Worm (Caenorhabditis elegans) whole organism, young adult: Measurements from ENCODE around the gene npp-3.
A peak's percentile ranks its signal among the peaks of the same experiment; 100 is the strongest.

Experiments used
- B0035.1 ChIP-seq: sonication (generic microtip); optimal IDR thresholded peaks from 2 replicates; lab custom pipeline; 2016; ENCODE audit warnings: missing genetic modification characterization, mild to moderate bottlenecking, missing compliant biosample characterization, missing genotype, missing genetic modification reagents
- F37B4.10 ChIP-seq: fragments of 200-800 bp; sonication (Bioruptor generic); IDR thresholded peaks from 2 replicates; pipeline ENCODE4 v1.3.6; 2022; ENCODE audit warnings: missing genetic modification characterization, missing compliant biosample characterization
- F57C9.4 ChIP-seq: sonication (generic microtip); optimal IDR thresholded peaks from 2 replicates; lab custom pipeline; 2017; ENCODE audit warnings: mild to moderate bottlenecking, missing genetic modification characterization, missing compliant biosample characterization
- Y53G8AR.9 ChIP-seq: fragments of 200-800 bp; sonication (Bioruptor generic); conservative IDR thresholded peaks from 2 replicates; pipeline ENCODE4 v1.3.6; 2022; ENCODE audit warnings: missing genetic modification reagents, missing genetic modification characterization, missing compliant biosample characterization
- Y67H2A.10 ChIP-seq: fragments of 200-800 bp; sonication (Bioruptor generic); conservative IDR thresholded peaks from 2 replicates; pipeline ENCODE4 v1.3.6; 2022; ENCODE audit warnings: missing genetic modification reagents, missing genetic modification characterization, missing compliant biosample characterization
- akir-1 ChIP-seq: fragments of 200-800 bp; sonication (Bioruptor generic); optimal IDR thresholded peaks from 2 replicates; lab custom pipeline; 2018; ENCODE audit warnings: mild to moderate bottlenecking, missing genetic modification characterization, moderate library complexity, missing compliant biosample characterization
- cebp-1 ChIP-seq, 2 experiments: fragments of 200-800 bp in 1 of 2; sonication (Bioruptor generic) in 1 of 2; sonication (generic microtip) in 1 of 2; IDR thresholded peaks in 1 of 2; optimal IDR thresholded peaks in 1 of 2; 2 replicates each; pipeline versions ENCODE4 v1.3.6 to Lab custom; 2017 to 2022; ENCODE audit warnings: missing compliant biosample characterization in 2 of 2, missing genetic modification characterization in 2 of 2, mild to moderate bottlenecking in 1 of 2, missing genetic modification reagents in 1 of 2, moderate library complexity in 1 of 2
- ceh-100 ChIP-seq: fragments of 200-800 bp; sonication (Bioruptor generic); IDR thresholded peaks from 2 replicates; pipeline ENCODE4 v1.3.6; 2022; ENCODE audit warnings: missing genetic modification reagents, missing genetic modification characterization, missing compliant biosample characterization
- ceh-58 ChIP-seq: fragments of 200-800 bp; sonication (Bioruptor generic); IDR thresholded peaks from 2 replicates; pipeline ENCODE4 v1.3.6; 2022; ENCODE audit warnings: missing genetic modification characterization, missing compliant biosample characterization
- dpff-1 ChIP-seq: sonication (generic microtip); optimal IDR thresholded peaks from 2 replicates; lab custom pipeline; 2017; ENCODE audit warnings: mild to moderate bottlenecking, missing genetic modification characterization, missing compliant biosample characterization
- dpl-1 ChIP-seq: fragments of 150-350 bp; optimal IDR thresholded peaks from 2 replicates; lab custom pipeline; 2014; ENCODE audit warnings: missing biosample characterization, missing genetic modification reagents, missing genetic modification characterization
- egl-18 ChIP-seq: fragments of 200-800 bp; sonication (Bioruptor generic); IDR thresholded peaks from 2 replicates; pipeline ENCODE4 v1.3.6; 2022; ENCODE audit warnings: missing genetic modification reagents, missing genetic modification characterization, missing compliant biosample characterization
- egrh-3 ChIP-seq: fragments of 200-800 bp; sonication (Bioruptor generic); IDR thresholded peaks from 2 replicates; pipeline ENCODE4 v1.3.6; 2022; ENCODE audit warnings: missing genetic modification reagents, missing genetic modification characterization, missing compliant biosample characterization
- ekl-4 ChIP-seq: fragments of 200-800 bp; sonication (Bioruptor generic); IDR thresholded peaks from 2 replicates; pipeline ENCODE4 v1.3.6; 2022; ENCODE audit warnings: missing genetic modification reagents, missing genetic modification characterization, missing compliant biosample characterization
- fkh-3 ChIP-seq: sonication (generic microtip); optimal IDR thresholded peaks from 2 replicates; lab custom pipeline; 2016; ENCODE audit warnings: mild to moderate bottlenecking, missing genetic modification characterization, missing compliant biosample characterization
- gei-17 ChIP-seq: fragments of 200-800 bp; sonication (Bioruptor generic); optimal IDR thresholded peaks from 2 replicates; lab custom pipeline; 2018; ENCODE audit warnings: mild to moderate bottlenecking, missing genetic modification characterization, missing compliant biosample characterization
- hlh-12 ChIP-seq: sonication (generic microtip); optimal IDR thresholded peaks from 2 replicates; lab custom pipeline; 2016; ENCODE audit warnings: missing genetic modification characterization, missing compliant biosample characterization
- hmg-1.2 ChIP-seq: fragments of 200-800 bp; sonication (Bioruptor generic); IDR thresholded peaks from 2 replicates; pipeline ENCODE4 v1.3.6; 2022; ENCODE audit warnings: missing genetic modification reagents, missing genetic modification characterization, missing compliant biosample characterization
- let-526 ChIP-seq: fragments of 200-800 bp; sonication (Bioruptor generic); IDR thresholded peaks from 2 replicates; pipeline ENCODE4 v1.3.6; 2022; ENCODE audit warnings: missing genetic modification reagents, missing genetic modification characterization, missing compliant biosample characterization
- lin-35 ChIP-seq, 3 experiments: fragments of 150-350 bp in 2 of 3; sonication (generic microtip) in 1 of 3; optimal IDR thresholded peaks; 2 replicates each; lab custom pipeline; 2014 to 2018; ENCODE audit warnings: missing biosample characterization in 3 of 3, missing genetic modification characterization in 3 of 3, missing genetic modification reagents in 3 of 3
- lin-54 ChIP-seq: fragments of 200-800 bp; sonication (Bioruptor generic); optimal IDR thresholded peaks from 2 replicates; lab custom pipeline; 2018; ENCODE audit warnings: mild to moderate bottlenecking, missing genetic modification characterization, missing compliant biosample characterization
- lsl-1 ChIP-seq: fragments of 200-800 bp; sonication (Bioruptor generic); optimal IDR thresholded peaks from 2 replicates; lab custom pipeline; 2018; ENCODE audit warnings: mild to moderate bottlenecking, missing genetic modification characterization, moderate library complexity, missing compliant biosample characterization
- lsy-27 ChIP-seq: sonication (generic microtip); optimal IDR thresholded peaks from 2 replicates; lab custom pipeline; 2017; ENCODE audit warnings: missing genetic modification characterization, mild to moderate bottlenecking, missing compliant biosample characterization, antibody characterized with exemption, missing genotype, borderline replicate concordance; ENCODE audit not compliant: insufficient read depth
- madf-3 ChIP-seq: fragments of 200-800 bp; sonication (Bioruptor generic); IDR thresholded peaks from 2 replicates; pipeline ENCODE4 v1.3.6; 2022; ENCODE audit warnings: missing genetic modification reagents, missing genetic modification characterization, missing compliant biosample characterization
- madf-6 ChIP-seq: fragments of 200-800 bp; sonication (Bioruptor generic); IDR thresholded peaks from 2 replicates; pipeline ENCODE4 v1.3.6; 2022; ENCODE audit warnings: missing genetic modification reagents, missing genetic modification characterization, missing compliant biosample characterization
- nfya-1 ChIP-seq: sonication (generic microtip); optimal IDR thresholded peaks from 2 replicates; lab custom pipeline; 2017; ENCODE audit warnings: antibody characterized with exemption, missing compliant biosample characterization, missing genetic modification characterization, borderline replicate concordance; ENCODE audit not compliant: insufficient read depth
- nfyb-1 ChIP-seq: fragments of 200-800 bp; sonication (Bioruptor generic); IDR thresholded peaks from 2 replicates; pipeline ENCODE4 v1.3.6; 2022; ENCODE audit warnings: missing genetic modification reagents, missing genetic modification characterization, missing compliant biosample characterization
- nhr-120 ChIP-seq: fragments of 200-800 bp; sonication (Bioruptor generic); IDR thresholded peaks from 2 replicates; pipeline ENCODE4 v1.3.6; 2022; ENCODE audit warnings: missing genetic modification characterization, missing compliant biosample characterization
- nhr-80 ChIP-seq: sonication (generic microtip); optimal IDR thresholded peaks from 2 replicates; lab custom pipeline; 2016; ENCODE audit warnings: missing genetic modification characterization, missing compliant biosample characterization
- pbrm-1 ChIP-seq: fragments of 200-800 bp; sonication (Bioruptor generic); IDR thresholded peaks from 2 replicates; pipeline ENCODE4 v1.3.6; 2022; ENCODE audit warnings: missing genetic modification reagents, missing genetic modification characterization, missing compliant biosample characterization
- rpc-1 ChIP-seq, 2 experiments: fragments of 150-350 bp in 1 of 2; sonication (generic microtip) in 1 of 2; optimal IDR thresholded peaks; 2 replicates each; lab custom pipeline; 2014 to 2018; ENCODE audit warnings: missing biosample characterization in 1 of 2, missing genetic modification characterization in 1 of 2, missing genetic modification reagents in 1 of 2, missing genotype in 1 of 2
- somi-1 ChIP-seq: fragments of 200-800 bp; sonication (Bioruptor generic); optimal IDR thresholded peaks from 2 replicates; lab custom pipeline; 2018; ENCODE audit warnings: mild to moderate bottlenecking, missing genetic modification characterization, missing compliant biosample characterization
- sptf-2 ChIP-seq: fragments of 200-800 bp; sonication (Bioruptor generic); optimal IDR thresholded peaks from 2 replicates; lab custom pipeline; 2018; ENCODE audit warnings: mild to moderate bottlenecking, missing genetic modification characterization, missing compliant biosample characterization
- tlf-1 ChIP-seq: fragments of 200-800 bp; sonication (Bioruptor generic); optimal IDR thresholded peaks from 2 replicates; lab custom pipeline; 2018; ENCODE audit warnings: mild to moderate bottlenecking, missing genetic modification characterization, missing compliant biosample characterization
- unc-130 ChIP-seq: sonication (generic microtip); optimal IDR thresholded peaks from 2 replicates; lab custom pipeline; 2016; ENCODE audit warnings: missing genetic modification reagents, missing genetic modification characterization, missing compliant biosample characterization
- ztf-22 ChIP-seq: fragments of 200-800 bp; sonication (Bioruptor generic); optimal IDR thresholded peaks from 2 replicates; lab custom pipeline; 2018; ENCODE audit warnings: mild to moderate bottlenecking, missing genetic modification characterization, moderate library complexity, missing compliant biosample characterization
- ztf-26 ChIP-seq: sonication (generic microtip); optimal IDR thresholded peaks from 2 replicates; lab custom pipeline; 2017; ENCODE audit warnings: missing genetic modification characterization, missing compliant biosample characterization

The npp-3 gene

DNA sequence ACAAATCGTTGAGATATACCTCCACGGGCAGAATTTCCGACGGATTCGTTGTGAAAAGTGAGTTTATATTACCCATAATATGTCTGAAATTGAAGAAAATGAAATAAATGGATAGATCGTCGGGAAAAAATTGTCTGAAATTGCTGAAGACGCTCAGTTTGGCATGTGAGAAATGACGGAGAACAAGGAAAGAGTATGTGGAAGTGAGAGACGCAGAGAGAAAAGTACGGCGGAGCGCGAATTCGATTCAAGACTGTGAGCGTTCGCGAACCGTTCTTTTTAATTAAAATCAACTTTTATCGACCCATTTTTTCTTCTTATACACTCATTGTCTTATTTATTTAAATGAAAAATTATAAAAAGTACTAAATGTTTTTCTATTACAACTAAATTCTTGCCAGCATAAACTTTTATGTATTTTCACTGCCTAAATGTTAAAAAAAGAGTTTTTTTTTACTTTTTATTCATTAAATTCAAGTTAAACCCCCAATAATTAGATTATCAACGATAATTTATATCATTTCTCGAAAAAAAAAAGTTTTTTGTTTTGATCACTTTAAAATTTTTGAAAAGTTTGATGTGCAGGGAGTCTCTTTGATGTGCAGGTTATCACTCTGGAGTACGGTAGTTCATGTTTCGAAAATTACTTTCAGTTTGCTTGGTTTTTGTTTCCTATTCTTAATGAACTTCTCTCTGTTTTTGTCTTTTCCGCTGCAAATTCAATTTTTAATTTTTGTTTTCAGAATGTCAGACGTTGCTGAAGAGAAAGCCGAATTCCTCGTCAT, 41.4 kb upstream of the npp-3 start, which contains the start of the genes vps-15 and hmg-12 (continued):
- TF ChIP-seq Y53G8AR.9 (GFP tag; lab: Robert Waterston, UW) (no peak), somi-1 (GFP tag; lab: Kevin White, UChicago) (no peak), lin-54 (GFP tag; lab: Kevin White, UChicago) (peak; percentile 40), Y67H2A.10 (GFP tag; lab: Robert Waterston, UW) (no peak), madf-6 (GFP tag; lab: Robert Waterston, UW) (peak; percentile 67), F57C9.4 (tag; lab: Kevin White, UChicago) (no peak), dpff-1 (tag; lab: Kevin White, UChicago) (no peak), tlf-1 (GFP tag; lab: Kevin White, UChicago) (no peak), dpl-1 (GFP tag; lab: Kevin White, UChicago) (peak; percentile 37), lsl-1 (GFP tag; lab: Kevin White, UChicago) (peak; percentile 82), egrh-3 (GFP tag; lab: Robert Waterston, UW) (no peak), ztf-22 (no peak), egl-18 (no peak), fkh-3 (no peak), lsy-27 (tag; lab: Kevin White, UChicago) (no peak)
- TF ChIP-seq, all 124 proteins: peak for 12

DNA sequence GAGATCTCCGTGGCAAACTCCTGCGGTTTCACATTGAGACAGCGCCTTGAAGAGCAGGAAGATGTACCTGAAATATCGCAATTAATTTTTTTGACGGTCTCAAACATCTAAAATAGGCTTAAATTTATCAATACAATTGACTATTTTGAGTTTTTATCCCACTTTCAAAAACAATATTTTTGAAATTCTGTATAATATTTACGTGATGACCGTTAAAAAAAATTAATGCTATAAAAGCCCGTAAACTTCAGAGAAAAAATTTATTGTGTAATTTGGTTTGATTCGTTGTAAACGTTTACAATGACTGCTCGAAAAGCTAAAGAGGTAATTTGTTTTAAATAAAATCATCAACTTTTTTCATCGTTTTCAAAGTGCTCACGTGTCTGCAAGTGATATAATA, 39.7 kb upstream of the npp-3 start, which contains the start of gene ZK930.7:
Gene ZK930.7, plus strand, starts transcription at position 301 of the 400 bp plus-strand sequence.
- no peak for TF ChIP-seq lin-35 (GFP tag; optimal IDR thresholded peaks at IDR 0.05; lab: Kevin White, UChicago)

DNA sequence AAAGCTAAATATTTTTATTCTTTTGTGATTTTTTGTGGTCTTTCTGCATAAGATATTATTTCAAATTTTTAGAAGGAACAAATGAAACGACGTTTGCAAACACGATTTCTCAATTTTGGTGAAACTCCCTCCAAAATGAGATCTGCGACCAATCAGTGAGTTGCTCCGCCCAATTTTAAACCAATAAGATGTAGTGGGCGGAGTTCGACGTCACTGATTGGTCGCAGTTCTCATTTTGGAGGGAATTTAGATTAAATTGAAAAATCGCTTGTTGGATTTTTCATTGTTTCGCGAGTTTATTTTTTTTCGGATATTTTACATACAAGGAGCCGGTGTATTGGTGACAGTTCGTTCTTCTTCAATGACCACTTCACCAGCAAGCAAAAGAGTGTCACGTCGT, 36.0 kb upstream of the npp-3 start:
- TF ChIP-seq nfyb-1 (GFP tag; lab: Robert Waterston, UW) (peak; percentile 61), madf-3 (GFP tag; lab: Robert Waterston, UW) (no peak)

DNA sequence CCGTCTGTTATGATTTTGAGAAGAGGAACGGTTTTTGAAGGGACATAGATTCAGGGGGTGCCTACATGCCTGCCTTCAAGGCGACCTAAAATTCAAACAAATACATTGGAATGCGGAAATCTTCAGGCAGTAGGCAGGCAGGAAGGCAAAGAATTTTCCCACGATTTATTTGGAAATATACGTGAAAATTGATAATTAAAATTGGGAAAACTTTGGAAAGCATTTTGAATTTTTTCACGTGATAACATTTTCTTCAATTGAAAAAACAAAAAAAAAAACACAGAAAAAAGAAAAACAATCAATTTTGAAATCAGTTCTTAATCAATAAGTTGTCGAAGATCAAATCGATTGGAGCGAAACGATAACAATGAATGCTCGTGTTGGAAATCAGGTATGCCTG, 31.6 kb upstream of the npp-3 start, which contains the start of gene ZK930.4:
Gene ZK930.4, plus strand, starts transcription at position 301 of the 400 bp plus-strand sequence.
- no peak for TF ChIP-seq ceh-100 (GFP tag; lab: Robert Waterston, UW)
- TF ChIP-seq let-526 (GFP tag; lab: Robert Waterston, UW): no peak
- no peak for TF ChIP-seq nhr-80 (tag; lab: Kevin White, UChicago)
- no peak for TF ChIP-seq cebp-1 (GFP tag; IDR thresholded peaks at IDR 0.05; lab: Robert Waterston, UW)
- no peak for TF ChIP-seq cebp-1 (tag; optimal IDR thresholded peaks at IDR 0.05; lab: Kevin White, UChicago)
- TF ChIP-seq akir-1 (GFP tag; lab: Kevin White, UChicago): no peak
- TF ChIP-seq ceh-58 (GFP tag; lab: Robert Waterston, UW): no peak
- no peak for TF ChIP-seq F37B4.10 (GFP tag; lab: Robert Waterston, UW)

DNA sequence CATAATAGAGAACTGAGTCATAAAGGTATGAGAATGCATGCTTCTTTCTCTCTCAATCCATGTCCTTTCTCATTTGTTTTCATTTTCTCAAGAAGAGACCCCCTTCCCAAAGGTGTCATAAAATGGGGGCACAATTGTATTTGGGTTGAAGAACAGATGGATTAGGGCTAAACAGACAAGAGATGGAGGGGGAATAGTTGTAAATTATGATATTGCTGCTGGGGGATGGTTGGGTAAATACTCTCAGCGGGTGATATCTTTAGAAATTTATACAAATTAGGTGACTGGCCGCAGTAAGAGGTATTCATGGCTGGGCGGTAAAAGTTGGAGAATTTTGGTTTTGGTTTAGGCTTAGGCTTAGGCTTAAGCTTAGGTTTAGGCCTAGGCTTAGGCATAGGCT, 30.4 kb upstream of the npp-3 start:
- TF ChIP-seq nhr-120 (GFP tag; lab: Robert Waterston, UW): no peak
- TF ChIP-seq nfya-1 (tag; lab: Kevin White, UChicago): no peak

DNA sequence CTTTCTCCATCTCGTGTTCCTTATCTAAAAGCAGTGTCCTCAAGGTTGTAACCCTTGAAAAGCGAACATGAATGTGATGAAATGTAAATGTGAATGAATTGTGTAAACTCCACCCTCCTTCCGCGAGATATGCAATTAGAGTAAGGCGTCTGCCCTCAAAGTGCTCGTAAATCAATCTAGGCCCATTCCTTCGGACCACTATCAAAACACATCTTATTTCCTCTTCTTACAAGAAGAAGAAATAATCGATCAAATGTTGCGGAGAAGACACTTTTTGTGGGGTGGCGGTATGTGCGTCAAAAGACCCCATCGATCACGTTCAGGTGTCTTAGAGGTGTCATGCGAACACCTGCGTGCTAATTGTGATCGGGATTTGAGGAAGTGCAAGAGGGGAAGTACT, 27.6 kb upstream of the npp-3 start:
- TF ChIP-seq ztf-26 (no peak), hmg-1.2 (GFP tag; lab: Robert Waterston, UW) (no peak), rpc-1 (optimal IDR thresholded peaks at IDR 0.05; lab: Kevin White, UChicago) (no peak), rpc-1 (tag; optimal IDR thresholded peaks at IDR 0.05; lab: Kevin White, UChicago) (no peak), pbrm-1 (GFP tag; lab: Robert Waterston, UW) (no peak), sptf-2 (GFP tag; lab: Kevin White, UChicago) (no peak), tlf-1 (GFP tag; lab: Kevin White, UChicago) (no peak), B0035.1 (tag; lab: Kevin White, UChicago) (no peak), ztf-22 (no peak), ekl-4 (GFP tag; lab: Robert Waterston, UW) (no peak), gei-17 (GFP tag; lab: Kevin White, UChicago) (no peak), lin-35 (GFP tag; optimal IDR thresholded peaks at IDR 0.05; lab: Kevin White, UChicago) (no peak), hlh-12 (no peak), unc-130 (no peak), nhr-120 (GFP tag; lab: Robert Waterston, UW) (no peak)
